Fruit fly (Drosophila melanogaster): ENCODE measurements around the gene CG33494.

Gene CG33494

DNA sequence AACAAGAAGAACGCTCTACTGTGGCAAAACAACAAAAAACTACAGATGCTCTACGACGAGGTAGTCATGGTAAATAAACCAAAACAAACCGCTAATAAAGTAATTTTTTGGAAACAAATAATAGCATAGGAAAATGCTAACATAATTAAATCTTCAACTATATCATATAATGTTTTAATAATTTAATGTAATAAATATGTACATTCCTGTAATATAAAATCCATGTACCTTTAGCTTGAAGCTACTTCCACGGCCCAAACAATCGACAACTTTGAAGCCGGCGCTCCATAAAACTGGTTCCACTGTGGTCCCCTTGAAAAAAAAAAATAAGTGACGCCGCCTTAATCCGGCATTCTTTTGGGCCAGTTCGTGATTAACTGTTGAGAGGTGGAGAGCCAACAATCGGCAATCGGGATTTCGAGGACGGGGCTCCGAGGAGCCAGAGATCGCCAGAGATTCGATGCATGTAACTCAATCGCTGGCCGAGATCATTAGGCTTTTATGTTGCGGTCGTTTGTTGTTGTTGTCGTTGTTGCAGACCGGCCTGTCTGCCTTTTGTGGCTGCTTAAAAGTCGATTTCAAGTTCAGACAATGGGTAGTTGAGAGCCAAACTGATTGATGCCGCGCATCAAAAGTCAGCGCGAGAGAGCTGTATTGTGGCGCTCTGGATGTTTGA lies 32.2 kb downstream of the CG33494 start (continued):
- TF ChIP-seq Adf1 (GFP tag; IDR thresholded peaks at IDR 0.05) (0 out of 2 replicates have a peak, but pooled peaks have one; percentile 13), ab (GFP tag; optimal IDR thresholded peaks at IDR 0.05) (no peak), CG33557 (GFP tag; optimal IDR thresholded peaks at IDR 0.05) (no peak), ewg (GFP tag; optimal IDR thresholded peaks at IDR 0.05) (no peak), hth (optimal IDR thresholded peaks at IDR 0.05) (no peak), CG8290 (GFP tag; optimal IDR thresholded peaks at IDR 0.05) (no peak), CG8290 (tag; optimal IDR thresholded peaks at IDR 0.05) (no peak), gro (GFP tag; optimal IDR thresholded peaks at IDR 0.05) (no peak), CG1602 (GFP tag; optimal IDR thresholded peaks at IDR 0.05) (no peak), CG11560 (tag; IDR thresholded peaks at IDR 0.05) (no peak), CG5245 (GFP tag; optimal IDR thresholded peaks at IDR 0.05) (no peak), wek (GFP tag; optimal IDR thresholded peaks at IDR 0.05) (no peak), CG42726 (GFP tag; IDR thresholded peaks at IDR 0.05; ENCODE audit: partially characterized antibody) (no peak), btn (GFP tag; optimal IDR thresholded peaks at IDR 0.05) (no peak), CG6654 (GFP tag; optimal IDR thresholded peaks at IDR 0.05) (no peak), gcm (GFP tag; optimal IDR thresholded peaks at IDR 0.05) (no peak), Lhr (GFP tag; optimal IDR thresholded peaks at IDR 0.05) (no peak), CG4360 (GFP tag; IDR thresholded peaks at IDR 0.05) (no peak), Dip3 (GFP tag; optimal IDR thresholded peaks at IDR 0.05) (no peak), Dref (GFP tag; IDR thresholded peaks at IDR 0.05) (no peak), CG17359 (tag; optimal IDR thresholded peaks at IDR 0.05) (peak; percentile 56), crp (GFP tag; optimal IDR thresholded peaks at IDR 0.05) (no peak), CG15479 (GFP tag; optimal IDR thresholded peaks at IDR 0.05) (no peak), D19A (tag; optimal IDR thresholded peaks at IDR 0.05) (peak; percentile 76), unc-4 (GFP tag; IDR thresholded peaks at IDR 0.05; ENCODE audit: partially characterized antibody) (no peak), tio (GFP tag; optimal IDR thresholded peaks at IDR 0.05) (no peak), lov (optimal IDR thresholded peaks at IDR 0.05) (no peak), lov (GFP tag; IDR thresholded peaks at IDR 0.05) (no peak), emc (GFP tag; optimal IDR thresholded peaks at IDR 0.05) (no peak), ftz-f1 (GFP tag; optimal IDR thresholded peaks at IDR 0.05) (no peak), org-1 (GFP tag; optimal IDR thresholded peaks at IDR 0.05) (no peak), CoRest (tag; optimal IDR thresholded peaks at IDR 0.05) (peak; percentile 41), ken (GFP tag; IDR thresholded peaks at IDR 0.05) (no peak), klu (GFP tag; IDR thresholded peaks at IDR 0.05) (no peak; the same call in 1 of the 2 replicates), CG6683 (GFP tag; optimal IDR thresholded peaks at IDR 0.05) (no peak), twi (tag; optimal IDR thresholded peaks at IDR 0.05) (no peak), CG7745 (tag; optimal IDR thresholded peaks at IDR 0.05) (no peak), ro (GFP tag; IDR thresholded peaks at IDR 0.05) (no peak), disco-r (GFP tag; optimal IDR thresholded peaks at IDR 0.05) (no peak), CG4424 (GFP tag; optimal IDR thresholded peaks at IDR 0.05) (peak; percentile 33), Oaz (GFP tag; IDR thresholded peaks at IDR 0.05) (no peak), mirr (GFP tag; optimal IDR thresholded peaks at IDR 0.05) (no peak), CG10462 (GFP tag; optimal IDR thresholded peaks at IDR 0.05) (no peak), ci (GFP tag; IDR thresholded peaks at IDR 0.05) (no peak), CG2120 (GFP tag; optimal IDR thresholded peaks at IDR 0.05) (peak; percentile 48), NFAT (GFP tag; IDR thresholded peaks at IDR 0.05) (peak; percentile 57; the same call in 1 of the 2 replicates), stc (GFP tag; IDR thresholded peaks at IDR 0.05) (peak; percentile 79), ranshi (GFP tag; IDR thresholded peaks at IDR 0.05) (0 out of 2 replicates have a peak, but pooled peaks have one; percentile 19), BtbVII (GFP tag; optimal IDR thresholded peaks at IDR 0.05) (no peak), Nf-YC (tag; optimal IDR thresholded peaks at IDR 0.05) (peak; percentile 7), CG13287 (GFP tag; IDR thresholded peaks at IDR 0.05; ENCODE audit: partially characterized antibody) (no peak)
